Worm (Caenorhabditis elegans) whole organism, midembryonic: ENCODE results near the gene T24E12.13.

Experiments used
- cog-1 ChIP-seq: sonication (generic microtip); optimal IDR thresholded peaks from 2 replicates; lab custom pipeline; 2016; ENCODE audit warnings: missing genetic modification characterization, missing compliant biosample characterization
- klf-2 ChIP-seq: fragments of 200-800 bp; sonication (Bioruptor generic); conservative IDR thresholded peaks from 2 replicates; pipeline ENCODE4 v1.3.6; 2022; ENCODE audit warnings: missing genetic modification reagents, missing genetic modification characterization, missing compliant biosample characterization
- tab-1 ChIP-seq: fragments of 200-800 bp; sonication (Bioruptor generic); IDR thresholded peaks from 2 replicates; pipeline ENCODE4 v1.3.6; 2022; ENCODE audit warnings: missing genetic modification characterization, missing compliant biosample characterization
- ztf-23 ChIP-seq: fragments of 200-800 bp; sonication (Bioruptor generic); IDR thresholded peaks from 2 replicates; pipeline ENCODE4 v1.3.6; 2022; ENCODE audit warnings: missing genetic modification reagents, missing genetic modification characterization, missing compliant biosample characterization
- ztf-29 ChIP-seq: fragments of 200-800 bp; sonication (Bioruptor generic); IDR thresholded peaks from 2 replicates; pipeline ENCODE4 v1.3.6; 2022; ENCODE audit warnings: missing genetic modification reagents, missing genetic modification characterization, missing compliant biosample characterization

ce11 chrII:3743684-3744200 lies 43.5 kb upstream of the T24E12.13 start, which contains the start of gene nta-1:
- TF ChIP-seq ztf-29 (GFP tag; lab: Robert Waterston, UW) (no peak), cog-1 (tag; lab: Kevin White, UChicago) (no peak), tab-1 (no peak), ztf-23 (GFP tag; lab: Robert Waterston, UW) (no peak), klf-2 (no peak)
